Worm (Caenorhabditis elegans) whole organism, mixed stage, embryonic: ENCODE data around the gene kin-30.

ENCODE experiments used
- ces-1 ChIP-seq: fragments of 150-350 bp; optimal IDR thresholded peaks from 2 replicates; lab custom pipeline; 2014; ENCODE audit warnings: missing biosample characterization, missing genetic modification reagents, missing genetic modification characterization
- elt-3 ChIP-seq: fragments of 150-350 bp; optimal IDR thresholded peaks from 2 replicates; lab custom pipeline; 2014; ENCODE audit warnings: missing biosample characterization, missing genetic modification characterization
- lin-13 ChIP-seq: fragments of 150-350 bp; optimal IDR thresholded peaks from 2 replicates; lab custom pipeline; 2014; ENCODE audit warnings: missing biosample characterization, missing genetic modification characterization
- lin-32 ChIP-seq: fragments of 200-800 bp; sonication (Bioruptor generic); optimal IDR thresholded peaks from 2 replicates; lab custom pipeline; 2018; ENCODE audit warnings: mild to moderate bottlenecking, missing genetic modification characterization, missing compliant biosample characterization
- lsy-2 ChIP-seq: fragments of 150-350 bp; optimal IDR thresholded peaks from 2 replicates; lab custom pipeline; 2014; ENCODE audit warnings: missing biosample characterization, missing genetic modification characterization
- nhr-28 ChIP-seq: fragments of 150-350 bp; optimal IDR thresholded peaks from 2 replicates; lab custom pipeline; 2014; ENCODE audit warnings: missing biosample characterization, missing genetic modification characterization
- unc-39 ChIP-seq: fragments of 150-350 bp; optimal IDR thresholded peaks from 2 replicates; lab custom pipeline; 2014; ENCODE audit warnings: missing biosample characterization, missing genetic modification characterization
- unc-62 ChIP-seq: fragments of 150-350 bp; optimal IDR thresholded peaks from 2 replicates; lab custom pipeline; 2014; ENCODE audit warnings: missing biosample characterization, missing genetic modification reagents, missing genetic modification characterization
- ztf-11 ChIP-seq: fragments of 150-350 bp; optimal IDR thresholded peaks from 2 replicates; lab custom pipeline; 2014; ENCODE audit warnings: missing biosample characterization, missing genetic modification characterization

DNA sequence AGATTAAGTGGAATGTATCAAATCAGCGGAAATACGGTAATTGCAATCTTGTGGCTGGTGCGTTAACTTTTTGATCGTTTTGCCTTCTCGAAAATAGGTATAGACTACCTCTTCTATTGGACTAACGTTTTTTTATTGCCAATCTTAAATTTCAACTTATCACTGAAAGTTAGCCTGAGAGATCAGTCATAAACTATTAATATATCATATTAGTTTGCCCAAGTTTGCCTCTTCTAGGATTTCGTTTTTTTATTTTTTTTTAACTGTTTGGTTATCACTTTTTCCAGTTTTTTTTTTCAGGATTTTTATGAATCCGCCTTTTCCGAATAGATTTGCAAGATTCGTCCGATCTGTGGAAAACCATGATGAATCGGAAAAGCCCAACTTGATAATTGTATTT, at the start of gene kin-30:
- TF ChIP-seq elt-3 (tag; lab: Kevin White, UChicago) (no peak), unc-62 (GFP tag; lab: Kevin White, UChicago) (no peak), nhr-28 (tag; lab: Kevin White, UChicago) (no peak), ces-1 (no peak), ztf-11 (tag; lab: Kevin White, UChicago) (no peak), unc-39 (tag; lab: Kevin White, UChicago) (no peak), lin-13 (tag; lab: Kevin White, UChicago) (no peak), lsy-2 (tag; lab: Kevin White, UChicago) (no peak), lin-32 (GFP tag; lab: Kevin White, UChicago) (no peak)
